Worm (Caenorhabditis elegans): Measurements from ENCODE around the gene npr-15.

npr-15 gene

DNA sequence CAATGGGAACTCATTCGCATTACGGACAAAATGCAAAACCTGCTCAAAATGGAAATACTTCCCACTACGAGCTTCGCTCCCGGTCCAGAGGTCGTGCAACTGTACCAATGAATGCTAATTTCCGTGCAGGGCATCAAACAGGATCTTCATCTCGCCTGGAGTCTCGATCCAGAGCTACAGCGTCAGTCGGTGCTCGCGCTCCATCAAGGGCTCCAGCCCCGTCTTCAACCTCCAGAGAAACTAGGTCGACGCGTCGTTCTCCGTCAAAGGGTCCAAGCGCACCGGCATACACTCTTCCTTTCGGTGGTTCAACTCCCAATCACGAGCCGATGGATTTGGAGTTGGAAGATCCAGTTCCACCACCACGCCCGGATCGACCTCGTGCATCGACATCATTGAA is 43.3 kb upstream of the npr-15 start:
- TF ChIP-seq unc-62 (GFP tag; optimal IDR thresholded peaks at IDR 0.05) = no peak
- no peak for TF ChIP-seq mdl-1 (tag; optimal IDR thresholded peaks at IDR 0.05)
- TF ChIP-seq ama-1 (optimal IDR thresholded peaks at IDR 0.05) = no peak
- TF ChIP-seq nhr-237 (tag; optimal IDR thresholded peaks at IDR 0.05) = no peak
- TF ChIP-seq zag-1 (tag; optimal IDR thresholded peaks at IDR 0.05) = no peak
- no peak for TF ChIP-seq aly-2 (tag; optimal IDR thresholded peaks at IDR 0.05)
- TF ChIP-seq F13H6.1 (tag; optimal IDR thresholded peaks at IDR 0.05) = no peak
- TF ChIP-seq skn-1 (tag; optimal IDR thresholded peaks at IDR 0.05) = no peak
- TF ChIP-seq sma-9 (GFP tag; optimal IDR thresholded peaks at IDR 0.05) = no peak
- TF ChIP-seq sma-9 (tag; optimal IDR thresholded peaks at IDR 0.05) = no peak
- TF ChIP-seq ceh-16 (tag; optimal IDR thresholded peaks at IDR 0.05) = no peak
- TF ChIP-seq ztf-1 (GFP tag; conservative IDR thresholded peaks at IDR 0.05) = no peak
- no peak for TF ChIP-seq nhr-23 (tag; optimal IDR thresholded peaks at IDR 0.05)
- no peak for TF ChIP-seq gmeb-1 (tag; optimal IDR thresholded peaks at IDR 0.05)
- no peak for TF ChIP-seq nhr-6 (tag; optimal IDR thresholded peaks at IDR 0.05)
- TF ChIP-seq sma-3 (GFP tag; optimal IDR thresholded peaks at IDR 0.05) = no peak
- no peak for TF ChIP-seq mbf-1 (tag; optimal IDR thresholded peaks at IDR 0.05)
- no peak for TF ChIP-seq nhr-77 (tag; optimal IDR thresholded peaks at IDR 0.05)
- no peak for TF ChIP-seq crh-2 (tag; optimal IDR thresholded peaks at IDR 0.05)
- TF ChIP-seq mab-5 (tag; optimal IDR thresholded peaks at IDR 0.05) = no peak

DNA sequence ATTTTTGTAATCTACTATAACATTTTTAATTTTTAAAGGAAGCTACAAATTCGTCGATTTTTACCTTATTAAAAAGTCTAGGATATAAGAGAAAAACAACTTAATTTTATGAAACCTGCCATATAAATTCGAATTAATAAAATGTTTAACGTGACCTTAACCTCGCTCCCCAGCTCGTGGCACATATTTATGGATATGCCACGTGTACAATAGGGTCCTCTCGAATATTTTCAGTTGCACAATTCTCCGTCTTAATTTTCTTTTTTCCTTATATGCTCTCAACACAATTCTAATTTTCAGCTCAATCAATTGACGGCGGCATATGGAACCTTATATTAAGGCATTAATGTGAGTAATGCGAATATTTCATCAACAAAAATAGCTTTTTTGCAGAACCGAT is 41.8 kb upstream of the npr-15 start, which contains the start of gene F34D10.4:
F34D10.4 (plus strand) TSS at position 301 of the 400 bp plus-strand sequence.
- TF ChIP-seq nhr-25 (tag; optimal IDR thresholded peaks at IDR 0.05) = no peak
- no peak for TF ChIP-seq F13H6.1 (tag; optimal IDR thresholded peaks at IDR 0.05)
- TF ChIP-seq nhr-129 (tag; optimal IDR thresholded peaks at IDR 0.05) = no peak
- no peak for TF ChIP-seq nhr-10 (tag; optimal IDR thresholded peaks at IDR 0.05)
- no peak for TF ChIP-seq ama-1 (optimal IDR thresholded peaks at IDR 0.05)
- TF ChIP-seq lsy-2 (tag; optimal IDR thresholded peaks at IDR 0.05) = no peak
- no peak for TF ChIP-seq blmp-1 (tag; optimal IDR thresholded peaks at IDR 0.05; ENCODE audit: insufficient read depth)
- no peak for TF ChIP-seq snpc-4 (tag; optimal IDR thresholded peaks at IDR 0.05)
- TF ChIP-seq alr-1 (tag; optimal IDR thresholded peaks at IDR 0.05) = no peak
- TF ChIP-seq mdl-1 (tag; optimal IDR thresholded peaks at IDR 0.05) = no peak
- TF ChIP-seq nhr-77 (tag; optimal IDR thresholded peaks at IDR 0.05) = no peak
- TF ChIP-seq R02D3.7 (tag; optimal IDR thresholded peaks at IDR 0.05) = no peak
- no peak for TF ChIP-seq unc-62 (GFP tag; optimal IDR thresholded peaks at IDR 0.05)
- TF ChIP-seq egl-27 (tag; optimal IDR thresholded peaks at IDR 0.05) = no peak
- no peak for TF ChIP-seq ztf-11 (tag; optimal IDR thresholded peaks at IDR 0.05)
- no peak for TF ChIP-seq elt-3 (tag; optimal IDR thresholded peaks at IDR 0.05)
- no peak for TF ChIP-seq unc-39 (tag; optimal IDR thresholded peaks at IDR 0.05)

ce11 chrIII:3735509-3736255 is 41.2 kb upstream of the npr-15 start:
- TF ChIP-seq unc-39 (tag; optimal IDR thresholded peaks at IDR 0.05) (no peak), blmp-1 (tag; optimal IDR thresholded peaks at IDR 0.05; ENCODE audit: insufficient read depth) (no peak), lsy-2 (tag; optimal IDR thresholded peaks at IDR 0.05) (peak in 1 of 2 experiments; percentile 21), ama-1 (optimal IDR thresholded peaks at IDR 0.05) (peak; percentile 80), R02D3.7 (tag; optimal IDR thresholded peaks at IDR 0.05) (no peak), Y55F3AM.14 (GFP tag; optimal IDR thresholded peaks at IDR 0.05) (no peak), ceh-16 (tag; optimal IDR thresholded peaks at IDR 0.05) (no peak), nhr-129 (tag; optimal IDR thresholded peaks at IDR 0.05) (peak; percentile 20), C34F6.9 (tag; optimal IDR thresholded peaks at IDR 0.05) (peak; percentile 20)

DNA sequence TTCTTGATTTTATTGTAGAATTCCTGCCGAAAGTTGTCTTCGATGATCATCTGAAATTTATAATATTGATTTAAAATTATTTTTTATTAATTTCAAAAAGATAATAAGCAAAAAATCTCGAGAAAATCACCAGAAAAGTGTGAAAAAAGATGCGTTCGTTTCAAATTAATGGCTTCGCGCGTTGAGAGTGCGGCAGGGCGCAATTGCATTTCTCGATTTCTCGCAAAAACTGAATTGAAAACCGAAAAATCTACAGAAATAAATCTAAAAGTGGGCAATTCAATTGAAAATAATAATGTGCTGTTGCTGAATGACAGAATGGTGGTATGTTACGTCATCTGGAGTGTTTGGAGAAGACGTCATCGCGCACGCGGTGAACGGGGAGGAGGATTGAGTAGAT is 40.5 kb upstream of the npr-15 start, which contains the start of gene evl-18:
evl-18 (minus strand) TSS at position 50 of the 400 bp plus-strand sequence.
- TF ChIP-seq ceh-16 (tag; optimal IDR thresholded peaks at IDR 0.05) = no peak
- no peak for TF ChIP-seq nhr-21 (tag; optimal IDR thresholded peaks at IDR 0.05)
- TF ChIP-seq nhr-11 (tag; optimal IDR thresholded peaks at IDR 0.05) = no peak
- peak in 1 of 2 experiments; percentile 30 for TF ChIP-seq lsy-2 (tag; optimal IDR thresholded peaks at IDR 0.05)
- TF ChIP-seq sma-3 (GFP tag; optimal IDR thresholded peaks at IDR 0.05) = no peak
- no peak for TF ChIP-seq alr-1 (tag; optimal IDR thresholded peaks at IDR 0.05)
- no peak for TF ChIP-seq mbf-1 (tag; optimal IDR thresholded peaks at IDR 0.05)
- TF ChIP-seq mdl-1 (tag; optimal IDR thresholded peaks at IDR 0.05) = no peak
- no peak for TF ChIP-seq ztf-11 (tag; optimal IDR thresholded peaks at IDR 0.05)
- TF ChIP-seq C34F6.9 (tag; optimal IDR thresholded peaks at IDR 0.05) = peak; percentile 49
- peak; percentile 43 for TF ChIP-seq unc-55 (GFP tag; optimal IDR thresholded peaks at IDR 0.05)
- TF ChIP-seq nhr-12 (tag; optimal IDR thresholded peaks at IDR 0.05) = no peak
- TF ChIP-seq lin-11 (tag; optimal IDR thresholded peaks at IDR 0.05) = no peak
- TF ChIP-seq fos-1 (tag; optimal IDR thresholded peaks at IDR 0.05) = no peak
- peak; percentile 38 for TF ChIP-seq gmeb-1 (tag; optimal IDR thresholded peaks at IDR 0.05)
- no peak for TF ChIP-seq aly-2 (tag; optimal IDR thresholded peaks at IDR 0.05)
- no peak for TF ChIP-seq elt-1 (tag; optimal IDR thresholded peaks at IDR 0.05)
- TF ChIP-seq peb-1 (tag; optimal IDR thresholded peaks at IDR 0.05) = no peak
- TF ChIP-seq nhr-237 (tag; optimal IDR thresholded peaks at IDR 0.05) = no peak
- TF ChIP-seq ZK546.5 (tag; optimal IDR thresholded peaks at IDR 0.05) = no peak
- no peak for TF ChIP-seq ama-1 (optimal IDR thresholded peaks at IDR 0.05)
- no peak for TF ChIP-seq nhr-6 (tag; optimal IDR thresholded peaks at IDR 0.05)
- TF ChIP-seq elt-3 (tag; optimal IDR thresholded peaks at IDR 0.05) = no peak
- TF ChIP-seq zag-1 (tag; optimal IDR thresholded peaks at IDR 0.05) = no peak
- no peak for TF ChIP-seq ztf-4 (tag; optimal IDR thresholded peaks at IDR 0.05)
- no peak for TF ChIP-seq blmp-1 (tag; optimal IDR thresholded peaks at IDR 0.05; ENCODE audit: insufficient read depth)
- TF ChIP-seq nhr-23 (tag; optimal IDR thresholded peaks at IDR 0.05) = no peak
- TF ChIP-seq F13H6.1 (tag; optimal IDR thresholded peaks at IDR 0.05) = no peak
- TF ChIP-seq sma-9 (GFP tag; optimal IDR thresholded peaks at IDR 0.05) = no peak
- TF ChIP-seq sma-9 (tag; optimal IDR thresholded peaks at IDR 0.05) = no peak
- TF ChIP-seq nhr-10 (tag; optimal IDR thresholded peaks at IDR 0.05) = no peak

Data from whole organism, L2 larva.